Worm (Caenorhabditis elegans) whole organism, early embryonic: Measurements from ENCODE around the gene srt-31.

Experiments
- B0310.2 ChIP-seq: sonication (generic microtip); optimal IDR thresholded peaks from 2 replicates; lab custom pipeline; 2016; ENCODE audit warnings: mild to moderate bottlenecking, missing genetic modification characterization, missing compliant biosample characterization
- F13C5.2 ChIP-seq: sonication (generic microtip); optimal IDR thresholded peaks from 2 replicates; lab custom pipeline; 2017; ENCODE audit warnings: mild to moderate bottlenecking, missing genetic modification characterization, inconsistent platforms, missing compliant biosample characterization
- aly-1 ChIP-seq: sonication (generic microtip); optimal IDR thresholded peaks from 2 replicates; lab custom pipeline; 2016; ENCODE audit warnings: missing genetic modification characterization, missing compliant biosample characterization
- ama-1 ChIP-seq: fragments of 150-350 bp; optimal IDR thresholded peaks from 2 replicates; lab custom pipeline; 2014
- ceh-13 ChIP-seq: fragments of 200-800 bp; sonication (Bioruptor generic); optimal IDR thresholded peaks from 2 replicates; lab custom pipeline; 2018; ENCODE audit warnings: mild to moderate bottlenecking, missing genetic modification characterization, missing compliant biosample characterization
- ceh-36 ChIP-seq: sonication (generic microtip); optimal IDR thresholded peaks from 2 replicates; lab custom pipeline; 2016; ENCODE audit warnings: missing genetic modification characterization, inconsistent platforms, missing compliant biosample characterization
- ets-7 ChIP-seq: sonication (generic microtip); optimal IDR thresholded peaks from 2 replicates; lab custom pipeline; 2016; ENCODE audit warnings: missing genotype, missing genetic modification characterization, missing compliant biosample characterization
- flt-1 ChIP-seq: fragments of 200-800 bp; sonication (Bioruptor generic); IDR thresholded peaks from 2 replicates; pipeline ENCODE4 v1.3.6; 2022; ENCODE audit warnings: missing genetic modification characterization, missing compliant biosample characterization
- hmbx-1 ChIP-seq: sonication (generic microtip); optimal IDR thresholded peaks from 2 replicates; lab custom pipeline; 2016; ENCODE audit warnings: mild to moderate bottlenecking, missing genetic modification characterization, missing compliant biosample characterization
- hmg-4 ChIP-seq: fragments of 200-800 bp; sonication (Bioruptor generic); optimal IDR thresholded peaks from 2 replicates; lab custom pipeline; 2018; ENCODE audit warnings: mild to moderate bottlenecking, missing genetic modification characterization, missing compliant biosample characterization
- hnd-1 ChIP-seq: sonication (generic microtip); optimal IDR thresholded peaks from 2 replicates; lab custom pipeline; 2016; ENCODE audit warnings: missing genetic modification characterization, missing compliant biosample characterization
- pes-1 ChIP-seq: fragments of 200-800 bp; sonication (Bioruptor generic); IDR thresholded peaks from 2 replicates; pipeline ENCODE4 v1.3.6; 2022; ENCODE audit warnings: missing genetic modification reagents, missing genetic modification characterization, missing compliant biosample characterization
- scrt-1 ChIP-seq: fragments of 200-800 bp; sonication (Bioruptor generic); IDR thresholded peaks from 2 replicates; pipeline ENCODE4 v1.3.6; 2022; ENCODE audit warnings: missing genetic modification characterization, missing compliant biosample characterization
- sea-1 ChIP-seq: fragments of 200-800 bp; sonication (Bioruptor generic); conservative IDR thresholded peaks from 2 replicates; pipeline ENCODE4 v1.3.6; 2022; ENCODE audit warnings: missing genetic modification characterization, missing compliant biosample characterization
- tbx-11 ChIP-seq: fragments of 200-800 bp; sonication (Bioruptor generic); IDR thresholded peaks from 2 replicates; pipeline ENCODE4 v1.3.6; 2022; ENCODE audit warnings: missing genetic modification characterization, missing compliant biosample characterization
- tbx-37 ChIP-seq: fragments of 200-800 bp; sonication (Bioruptor generic); conservative IDR thresholded peaks from 2 replicates; pipeline ENCODE4 v1.3.6; 2022; ENCODE audit warnings: missing genetic modification reagents, missing genetic modification characterization, missing compliant biosample characterization
- tra-4 ChIP-seq: sonication (generic microtip); optimal IDR thresholded peaks from 2 replicates; lab custom pipeline; 2017; ENCODE audit warnings: missing genetic modification characterization, missing compliant biosample characterization

The srt-31 gene

ce11 chrV:472589-472988 is at the start of gene srt-31:
TSS of gene srt-31 (plus strand) at chrV:472889.
- TF ChIP-seq aly-1 (tag; lab: Kevin White, UChicago) (no peak), hmg-4 (GFP tag; lab: Kevin White, UChicago) (no peak), ets-7 (tag; lab: Kevin White, UChicago) (no peak), sea-1 (GFP tag; lab: Robert Waterston, UW) (no peak), tra-4 (no peak), B0310.2 (tag; lab: Kevin White, UChicago) (no peak), scrt-1 (GFP tag; lab: Robert Waterston, UW) (no peak), flt-1 (no peak), ceh-13 (GFP tag; lab: Kevin White, UChicago) (no peak), tbx-11 (no peak), F13C5.2 (no peak), hmbx-1 (tag; lab: Kevin White, UChicago) (no peak), tbx-37 (GFP tag; lab: Robert Waterston, UW) (no peak)

- TF ChIP-seq hnd-1 (tag; lab: Kevin White, UChicago): no peak
- TF ChIP-seq tra-4: no peak
- TF ChIP-seq B0310.2 (tag; lab: Kevin White, UChicago): no peak
- TF ChIP-seq pes-1: no peak
- TF ChIP-seq hmg-4 (GFP tag; lab: Kevin White, UChicago): no peak
- no peak for TF ChIP-seq ceh-13 (GFP tag; lab: Kevin White, UChicago)
Observed at ce11 chrV:424140-424539, 48.5 kb upstream of the srt-31 start, which contains the start of gene B0554.5. TSS of gene B0554.5 (plus strand) at chrV:424440.

ce11 chrV:428844-429243 is 43.8 kb upstream of the srt-31 start, which contains the start of gene B0554.4:
TSS of gene B0554.4 (plus strand) at chrV:429144.
- TF ChIP-seq hmbx-1 (tag; lab: Kevin White, UChicago): no peak
- no peak for TF ChIP-seq ets-7 (tag; lab: Kevin White, UChicago)
- TF ChIP-seq tra-4: no peak
- TF ChIP-seq tbx-11: no peak
- TF ChIP-seq F13C5.2: no peak
- TF ChIP-seq hmg-4 (GFP tag; lab: Kevin White, UChicago): no peak
- TF ChIP-seq hnd-1 (tag; lab: Kevin White, UChicago): no peak
- no peak for TF ChIP-seq aly-1 (tag; lab: Kevin White, UChicago)
- TF ChIP-seq ama-1 (lab: Kevin White, UChicago): no peak
- no peak for TF ChIP-seq ceh-36 (tag; lab: Kevin White, UChicago)
- TF ChIP-seq pes-1: no peak
- no peak for TF ChIP-seq flt-1
- no peak for TF ChIP-seq B0310.2 (tag; lab: Kevin White, UChicago)
- no peak for TF ChIP-seq sea-1 (GFP tag; lab: Robert Waterston, UW)
- no peak for TF ChIP-seq ceh-13 (GFP tag; lab: Kevin White, UChicago)

ce11 chrV:432991-433390 is 39.7 kb upstream of the srt-31 start:
- TF ChIP-seq hnd-1 (tag; lab: Kevin White, UChicago) (no peak), ets-7 (tag; lab: Kevin White, UChicago) (no peak), sea-1 (GFP tag; lab: Robert Waterston, UW) (no peak), hmbx-1 (tag; lab: Kevin White, UChicago) (no peak), ama-1 (lab: Kevin White, UChicago) (no peak), aly-1 (tag; lab: Kevin White, UChicago) (no peak), B0310.2 (tag; lab: Kevin White, UChicago) (no peak), ceh-13 (GFP tag; lab: Kevin White, UChicago) (no peak)

ce11 chrV:433898-434297 is 38.8 kb upstream of the srt-31 start, which contains the start of gene B0554.2:
TSS of gene B0554.2 (plus strand) at chrV:434198.
- TF ChIP-seq scrt-1 (GFP tag; lab: Robert Waterston, UW) (no peak), ets-7 (tag; lab: Kevin White, UChicago) (no peak), sea-1 (GFP tag; lab: Robert Waterston, UW) (no peak), hnd-1 (tag; lab: Kevin White, UChicago) (no peak), tbx-37 (GFP tag; lab: Robert Waterston, UW) (no peak), ceh-13 (GFP tag; lab: Kevin White, UChicago) (no peak), hmbx-1 (tag; lab: Kevin White, UChicago) (no peak), hmg-4 (GFP tag; lab: Kevin White, UChicago) (no peak)

ce11 chrV:438094-438493 is 34.6 kb upstream of the srt-31 start, which contains the start of gene B0554.1:
TSS of gene B0554.1 (plus strand) at chrV:438394.
- TF ChIP-seq pes-1: no peak
- no peak for TF ChIP-seq ama-1 (lab: Kevin White, UChicago)
- TF ChIP-seq hnd-1 (tag; lab: Kevin White, UChicago): no peak
- no peak for TF ChIP-seq ceh-13 (GFP tag; lab: Kevin White, UChicago)
- TF ChIP-seq ets-7 (tag; lab: Kevin White, UChicago): no peak
- no peak for TF ChIP-seq sea-1 (GFP tag; lab: Robert Waterston, UW)
- TF ChIP-seq B0310.2 (tag; lab: Kevin White, UChicago): no peak
- TF ChIP-seq ceh-36 (tag; lab: Kevin White, UChicago): no peak
- TF ChIP-seq flt-1: no peak

ce11 chrV:439183-439749 is 33.4 kb upstream of the srt-31 start:
- TF ChIP-seq flt-1: no peak
- no peak for TF ChIP-seq tra-4
- no peak for TF ChIP-seq B0310.2 (tag; lab: Kevin White, UChicago)
- TF ChIP-seq F13C5.2: no peak
- no peak for TF ChIP-seq pes-1
- no peak for TF ChIP-seq aly-1 (tag; lab: Kevin White, UChicago)
- TF ChIP-seq tbx-11: no peak
- no peak for TF ChIP-seq scrt-1 (GFP tag; lab: Robert Waterston, UW)
- no peak for TF ChIP-seq ceh-36 (tag; lab: Kevin White, UChicago)

- TF ChIP-seq flt-1: no peak
- no peak for TF ChIP-seq tra-4
- TF ChIP-seq tbx-37 (GFP tag; lab: Robert Waterston, UW): no peak
- no peak for TF ChIP-seq ceh-36 (tag; lab: Kevin White, UChicago)
- TF ChIP-seq aly-1 (tag; lab: Kevin White, UChicago): no peak
- no peak for TF ChIP-seq B0310.2 (tag; lab: Kevin White, UChicago)
- no peak for TF ChIP-seq tbx-11
- TF ChIP-seq ama-1 (lab: Kevin White, UChicago): no peak
- TF ChIP-seq scrt-1 (GFP tag; lab: Robert Waterston, UW): no peak
- TF ChIP-seq hmg-4 (GFP tag; lab: Kevin White, UChicago): no peak
- no peak for TF ChIP-seq hnd-1 (tag; lab: Kevin White, UChicago)
- no peak for TF ChIP-seq sea-1 (GFP tag; lab: Robert Waterston, UW)
- no peak for TF ChIP-seq pes-1
Observed at ce11 chrV:440923-441322, 31.8 kb upstream of the srt-31 start, which contains the start of gene B0554.7. TSS of gene B0554.7 (minus strand) at chrV:441023.
